Worm (Caenorhabditis elegans) whole organism, L2 larva: ENCODE data around the gene Y39A1A.20.
A peak's percentile ranks its signal among the peaks of the same experiment; 100 is the strongest.

Source experiments
- ZK546.5 ChIP-seq: sonication (generic microtip); optimal IDR thresholded peaks from 2 replicates; lab custom pipeline; 2017; ENCODE audit warnings: missing biosample characterization, missing genetic modification characterization
- aly-2 ChIP-seq: fragments of 150-350 bp; optimal IDR thresholded peaks from 2 replicates; lab custom pipeline; 2014; ENCODE audit warnings: missing biosample characterization, missing genetic modification characterization
- ceh-82 ChIP-seq: fragments of 150-350 bp; optimal IDR thresholded peaks from 2 replicates; lab custom pipeline; 2014; ENCODE audit warnings: missing biosample characterization, missing genetic modification characterization
- mdl-1 ChIP-seq, 2 experiments: fragments of 150-350 bp in 1 of 2; sonication (generic microtip) in 1 of 2; optimal IDR thresholded peaks; 2 replicates each; lab custom pipeline; 2017; ENCODE audit warnings: missing biosample characterization in 2 of 2, missing genetic modification characterization in 2 of 2
- nhr-12 ChIP-seq: fragments of 150-350 bp; optimal IDR thresholded peaks from 2 replicates; lab custom pipeline; 2014; ENCODE audit warnings: missing biosample characterization, missing genetic modification characterization
- nhr-23 ChIP-seq: fragments of 150-350 bp; optimal IDR thresholded peaks from 2 replicates; lab custom pipeline; 2014; ENCODE audit warnings: missing biosample characterization, missing genetic modification reagents, missing genetic modification characterization
- skn-1 ChIP-seq: sonication (generic microtip); optimal IDR thresholded peaks from 2 replicates; lab custom pipeline; 2017; ENCODE audit warnings: missing biosample characterization, missing genetic modification characterization
- unc-39 ChIP-seq: fragments of 150-350 bp; optimal IDR thresholded peaks from 2 replicates; lab custom pipeline; 2014; ENCODE audit warnings: missing biosample characterization, missing genetic modification characterization
- ztf-4 ChIP-seq: fragments of 150-350 bp; optimal IDR thresholded peaks from 2 replicates; lab custom pipeline; 2014; ENCODE audit warnings: missing biosample characterization, missing genetic modification characterization

- TF ChIP-seq nhr-12 (no peak), unc-39 (tag; lab: Kevin White, UChicago) (no peak), skn-1 (tag; lab: Kevin White, UChicago) (peak; percentile 54), ceh-82 (no peak), aly-2 (tag; lab: Kevin White, UChicago) (no peak), nhr-23 (tag; lab: Kevin White, UChicago) (no peak), ZK546.5 (tag; lab: Kevin White, UChicago) (no peak), ztf-4 (no peak), mdl-1 (tag; optimal IDR thresholded peaks at IDR 0.05; lab: Kevin White, UChicago) (peak in 1 of 2 experiments; percentile 72)
Measured at ce11 chrIII:10742382-10742860, 42.1 kb upstream of the Y39A1A.20 start, which contains the start of the genes tbb-1 and rib-2.
